Fruit fly (Drosophila melanogaster): ENCODE data around the gene Elo68beta.
A peak's percentile ranks its signal among the peaks of the same experiment; 100 is the strongest.

Gene Elo68beta

dm6 chr3L:11123088-11123487 lies 21.6 kb upstream of the Elo68beta start, which contains the start of the genes Ufd1 and NaPi-III (continued):
- TF ChIP-seq CG4404 (GFP tag; IDR thresholded peaks at IDR 0.05) (no peak), sens-2 (GFP tag; IDR thresholded peaks at IDR 0.05) (no peak), CG34422 (GFP tag; IDR thresholded peaks at IDR 0.05) (peak; percentile 69), CG15514 (GFP tag; optimal IDR thresholded peaks at IDR 0.05) (peak; percentile 80), sens (GFP tag) (peak; percentile 85)

dm6 chr3L:11120419-11120958 lies 19.0 kb upstream of the Elo68beta start, which contains the start of the genes FoxK and mRpL2:
FoxK (minus strand) TSS chr3L:11120783.
mRpL2 (plus strand) TSS chr3L:11120847.
- TF ChIP-seq gfzf (GFP tag; optimal IDR thresholded peaks at IDR 0.05) (peak; percentile 48), nerfin-2 (GFP tag; IDR thresholded peaks at IDR 0.05; ENCODE audit: partially characterized antibody) (no peak), CG7556 (GFP tag; optimal IDR thresholded peaks at IDR 0.05) (no peak), Dref (GFP tag; IDR thresholded peaks at IDR 0.05) (peak; percentile 44), emc (GFP tag; optimal IDR thresholded peaks at IDR 0.05) (no peak), slbo (GFP tag; IDR thresholded peaks at IDR 0.05) (no peak), CG10321 (GFP tag; IDR thresholded peaks at IDR 0.05) (no peak), NC2β (GFP tag; optimal IDR thresholded peaks at IDR 0.05) (no peak), CG16815 (GFP tag; optimal IDR thresholded peaks at IDR 0.05) (no peak), Hr78 (GFP tag; optimal IDR thresholded peaks at IDR 0.05) (no peak), Nf-YA (GFP tag; IDR thresholded peaks at IDR 0.05) (no peak), lmd (GFP tag; IDR thresholded peaks at IDR 0.05) (no peak), ato (GFP tag; IDR thresholded peaks at IDR 0.05; ENCODE audit: partially characterized antibody) (no peak), CG12744 (GFP tag; optimal IDR thresholded peaks at IDR 0.05) (no peak), dimm (GFP tag; IDR thresholded peaks at IDR 0.05) (no peak), gem (tag; optimal IDR thresholded peaks at IDR 0.05) (peak; percentile 4), al (GFP tag; IDR thresholded peaks at IDR 0.05) (no peak), unc-4 (GFP tag; IDR thresholded peaks at IDR 0.05; ENCODE audit: partially characterized antibody) (0 out of 2 replicates have a peak, but pooled peaks have one; percentile 38), Poxn (GFP tag; IDR thresholded peaks at IDR 0.05) (no peak), fd3F (GFP tag; optimal IDR thresholded peaks at IDR 0.05) (no peak), CG4820 (GFP tag; optimal IDR thresholded peaks at IDR 0.05) (no peak), grau (tag; optimal IDR thresholded peaks at IDR 0.05) (peak; percentile 2), Mad (GFP tag; optimal IDR thresholded peaks at IDR 0.05) (no peak), CG31365 (tag; optimal IDR thresholded peaks at IDR 0.05) (no peak), CG6791 (GFP tag; IDR thresholded peaks at IDR 0.05; ENCODE audit: partially characterized antibody) (peak; percentile 54; the same call in 2 of the 3 replicates), HmgZ (tag; optimal IDR thresholded peaks at IDR 0.05) (peak; percentile 54), chn (GFP tag; optimal IDR thresholded peaks at IDR 0.05) (no peak), CG10979 (tag; optimal IDR thresholded peaks at IDR 0.05) (no peak), fru (optimal IDR thresholded peaks at IDR 0.05) (no peak), pho (GFP tag; optimal IDR thresholded peaks at IDR 0.05) (no peak), CG10267 (tag; optimal IDR thresholded peaks at IDR 0.05) (peak; percentile 39), CG16863 (GFP tag; optimal IDR thresholded peaks at IDR 0.05) (no peak), gro (GFP tag; optimal IDR thresholded peaks at IDR 0.05) (peak; percentile 18), CG11398 (GFP tag; optimal IDR thresholded peaks at IDR 0.05) (no peak), luna (GFP tag; optimal IDR thresholded peaks at IDR 0.05) (no peak), Lpt (GFP tag; optimal IDR thresholded peaks at IDR 0.05) (no peak), ash1 (GFP tag; optimal IDR thresholded peaks at IDR 0.05) (no peak), CG14441 (GFP tag; IDR thresholded peaks at IDR 0.05) (no peak), Sry-β (GFP tag; optimal IDR thresholded peaks at IDR 0.05) (no peak), slp2 (GFP tag; optimal IDR thresholded peaks at IDR 0.05) (no peak), Elba2 (GFP tag; optimal IDR thresholded peaks at IDR 0.05) (peak; percentile 99), seq (GFP tag; IDR thresholded peaks at IDR 0.05) (no peak), Side (GFP tag; optimal IDR thresholded peaks at IDR 0.05) (no peak), CG3065 (GFP tag; optimal IDR thresholded peaks at IDR 0.05) (peak; percentile 79), inv (GFP tag; IDR thresholded peaks at IDR 0.05; ENCODE audit: partially characterized antibody) (peak; percentile 34; the same call in 1 of the 2 replicates)
